Fruit fly (Drosophila melanogaster): ENCODE measurements around the gene Tbcd.

- TF ChIP-seq psq (optimal IDR thresholded peaks at IDR 0.05) = no peak
- TF ChIP-seq insv (optimal IDR thresholded peaks at IDR 0.05) = no peak
- TF ChIP-seq Sin3A (optimal IDR thresholded peaks at IDR 0.05) = no peak
- TF ChIP-seq h (optimal IDR thresholded peaks at IDR 0.05) = no peak
Measured at dm6 chr2L:2151544-2152290, 4.4 kb downstream of the Tbcd start, which contains the start of gene AIF.

All from Kc167 (cell line).